Worm (Caenorhabditis elegans): ENCODE data around the gene acly-1.
A peak's percentile ranks its signal among the peaks of the same experiment; 100 is the strongest.

acly-1 gene

DNA sequence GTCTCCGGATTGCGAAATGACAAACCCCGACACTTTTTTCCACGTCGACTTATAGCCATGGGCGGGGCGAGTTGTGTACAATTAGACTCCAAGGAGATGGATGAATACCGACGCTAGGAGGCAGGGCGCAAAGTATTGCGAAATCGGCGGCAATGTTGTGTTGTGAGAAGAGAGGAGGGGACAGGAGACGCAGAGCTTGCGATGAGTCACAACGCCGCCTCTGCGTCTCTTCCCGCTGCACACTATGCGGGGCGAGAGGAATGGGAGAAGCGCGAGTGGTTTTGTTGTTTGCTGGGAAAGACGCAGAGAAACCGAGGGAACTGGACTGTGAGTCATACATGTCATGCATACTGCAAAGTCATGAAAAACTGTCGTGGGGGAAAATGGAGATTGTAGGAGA, 25.0 kb upstream of the acly-1 start (continued):
- TF ChIP-seq hlh-30 (tag; optimal IDR thresholded peaks at IDR 0.05; ENCODE audit: insufficient read depth) = peak; percentile 96
- no peak for TF ChIP-seq Y5F2A.4 (GFP tag; optimal IDR thresholded peaks at IDR 0.05)
- TF ChIP-seq hif-1 (tag; optimal IDR thresholded peaks at IDR 0.05) = peak; percentile 27 to 89
- TF ChIP-seq egl-43 (GFP tag; IDR thresholded peaks at IDR 0.05) = peak; percentile 89
- no peak for TF ChIP-seq Y48G9A.11 (GFP tag; IDR thresholded peaks at IDR 0.05)
- 0 out of 2 replicates have a peak, but pooled peaks have one; percentile 27 for TF ChIP-seq mdt-29 (GFP tag; IDR thresholded peaks at IDR 0.05)
- TF ChIP-seq pha-4 (GFP tag; IDR thresholded peaks at IDR 0.05) = peak; percentile 93
- TF ChIP-seq pha-4 (tag; optimal IDR thresholded peaks at IDR 0.05) = peak; percentile 82
- no peak for TF ChIP-seq nhr-76 (tag; optimal IDR thresholded peaks at IDR 0.05)
- TF ChIP-seq nhr-111 (GFP tag; optimal IDR thresholded peaks at IDR 0.05) = no peak
- TF ChIP-seq pqm-1 (tag; optimal IDR thresholded peaks at IDR 0.05) = peak; percentile 28
- TF ChIP-seq rbr-2 (tag; optimal IDR thresholded peaks at IDR 0.05) = peak; percentile 93
- TF ChIP-seq egl-27 (tag; optimal IDR thresholded peaks at IDR 0.05) = no peak
- peak; percentile 99 for TF ChIP-seq aha-1 (tag)
- TF ChIP-seq aly-2 (tag; optimal IDR thresholded peaks at IDR 0.05) = no peak
- TF ChIP-seq daf-8 (GFP tag; IDR thresholded peaks at IDR 0.05) = no peak
- TF ChIP-seq Y75B8A.6 (GFP tag; IDR thresholded peaks at IDR 0.05) = 0 out of 2 replicates have a peak, but pooled peaks have one; percentile 8
- TF ChIP-seq hmg-1.1 (GFP tag; IDR thresholded peaks at IDR 0.05) = peak; percentile 97
- TF ChIP-seq php-3 (GFP tag; IDR thresholded peaks at IDR 0.05) = peak; percentile 77
- no peak for TF ChIP-seq ceh-44 (GFP tag; IDR thresholded peaks at IDR 0.05)
- peak; percentile 100 for TF ChIP-seq fos-1 (tag; optimal IDR thresholded peaks at IDR 0.05)
- TF ChIP-seq dpl-1 (GFP tag; optimal IDR thresholded peaks at IDR 0.05) = peak; percentile 41
- no peak for TF ChIP-seq ZK546.5 (tag; optimal IDR thresholded peaks at IDR 0.05)
- TF ChIP-seq daf-19 (GFP tag; conservative IDR thresholded peaks at IDR 0.05) = no peak
- peak; percentile 63 to 82 for TF ChIP-seq lsy-2 (tag; optimal IDR thresholded peaks at IDR 0.05)
- peak; percentile 78; the same call in 1 of the 2 replicates for TF ChIP-seq mxl-2 (GFP tag; conservative IDR thresholded peaks at IDR 0.05)
- TF ChIP-seq zfp-3 (GFP tag; conservative IDR thresholded peaks at IDR 0.05) = 0 out of 2 replicates have a peak, but pooled peaks have one; percentile 22
- TF ChIP-seq fkh-10 (GFP tag; optimal IDR thresholded peaks at IDR 0.05) = peak; percentile 45
- TF ChIP-seq F37D6.2 (tag; optimal IDR thresholded peaks at IDR 0.05) = peak; percentile 78
- no peak for TF ChIP-seq ama-1 (optimal IDR thresholded peaks at IDR 0.05)
- TF ChIP-seq gei-8 (GFP tag; optimal IDR thresholded peaks at IDR 0.05) = peak; percentile 60
- no peak for TF ChIP-seq snpc-1.2 (GFP tag; IDR thresholded peaks at IDR 0.05)
- peak; percentile 10 for TF ChIP-seq ceh-32 (tag; optimal IDR thresholded peaks at IDR 0.05; ENCODE audit: poor library complexity)
- TF ChIP-seq T26A8.4 (GFP tag; IDR thresholded peaks at IDR 0.05) = peak; percentile 88
- TF ChIP-seq tra-1 (GFP tag; IDR thresholded peaks at IDR 0.05) = peak; percentile 84
- TF ChIP-seq lim-7 (GFP tag; IDR thresholded peaks at IDR 0.05) = no peak
- peak; percentile 51; the same call in 1 of the 2 replicates for TF ChIP-seq madf-9 (GFP tag; conservative IDR thresholded peaks at IDR 0.05)
- TF ChIP-seq dmd-9 (GFP tag; IDR thresholded peaks at IDR 0.05) = peak; percentile 80
- no peak for TF ChIP-seq lin-39 (tag; optimal IDR thresholded peaks at IDR 0.05)
- TF ChIP-seq zip-2 (tag; optimal IDR thresholded peaks at IDR 0.05) = peak; percentile 99
- peak in 1 of 2 experiments; percentile 97 for TF ChIP-seq unc-62 (GFP tag; optimal IDR thresholded peaks at IDR 0.05 in 1 of 2)
- TF ChIP-seq unc-62 (tag; optimal IDR thresholded peaks at IDR 0.05) = no peak
- TF ChIP-seq dmd-8 (GFP tag; IDR thresholded peaks at IDR 0.05) = peak; percentile 61; the same call in 1 of the 2 replicates
- no peak for TF ChIP-seq unc-130 (GFP tag; optimal IDR thresholded peaks at IDR 0.05)
- no peak for TF ChIP-seq ztf-11 (tag; optimal IDR thresholded peaks at IDR 0.05)
- TF ChIP-seq nhr-11 (tag; optimal IDR thresholded peaks at IDR 0.05) = peak; percentile 93
- peak; percentile 80 for TF ChIP-seq nhr-10 (tag; optimal IDR thresholded peaks at IDR 0.05)
- TF ChIP-seq F49E8.2 (tag; optimal IDR thresholded peaks at IDR 0.05; ENCODE audit: borderline replicate concordance) = no peak
- no peak for TF ChIP-seq ces-1 (GFP tag; optimal IDR thresholded peaks at IDR 0.05)
- peak; percentile 44 for TF ChIP-seq lin-13 (GFP tag; optimal IDR thresholded peaks at IDR 0.05)
- TF ChIP-seq lir-3 (tag; optimal IDR thresholded peaks at IDR 0.05) = peak; percentile 10
- 0 out of 2 replicates have a peak, but pooled peaks have one; percentile 45 for TF ChIP-seq Y105C5A.15 (GFP tag; IDR thresholded peaks at IDR 0.05)

Measured in whole organism, L4 larva.